Worm (Caenorhabditis elegans) whole organism, L4 larva: ENCODE data around the gene srw-73.

Source experiments
- ceh-82 ChIP-seq: sonication (generic microtip); optimal IDR thresholded peaks from 2 replicates; lab custom pipeline; 2017; ENCODE audit warnings: missing biosample characterization, missing genetic modification characterization
- ces-1 ChIP-seq: fragments of 150-350 bp; sonication (generic microtip); optimal IDR thresholded peaks from 4 replicates; lab custom pipeline; 2014; ENCODE audit warnings: missing biosample characterization, missing genetic modification reagents, missing genetic modification characterization
- lsy-2 ChIP-seq, 2 experiments: fragments of 150-350 bp in 1 of 2; sonication (generic microtip) in 1 of 2; optimal IDR thresholded peaks; 2 replicates each; lab custom pipeline; 2014 to 2017; ENCODE audit warnings: missing biosample characterization in 2 of 2, missing genetic modification characterization in 2 of 2
- unc-62 ChIP-seq, 3 experiments: fragments of 150-350 bp in 1 of 3; sonication (generic microtip); optimal IDR thresholded peaks in 2 of 3; peaks in 1 of 3; 1 replicate in 1 of 3; 2 replicates in 2 of 3; lab custom pipeline; 2014 to 2017; ENCODE audit warnings: missing biosample characterization in 3 of 3, missing genetic modification characterization in 3 of 3, missing genetic modification reagents in 3 of 3, missing genotype in 1 of 3

DNA sequence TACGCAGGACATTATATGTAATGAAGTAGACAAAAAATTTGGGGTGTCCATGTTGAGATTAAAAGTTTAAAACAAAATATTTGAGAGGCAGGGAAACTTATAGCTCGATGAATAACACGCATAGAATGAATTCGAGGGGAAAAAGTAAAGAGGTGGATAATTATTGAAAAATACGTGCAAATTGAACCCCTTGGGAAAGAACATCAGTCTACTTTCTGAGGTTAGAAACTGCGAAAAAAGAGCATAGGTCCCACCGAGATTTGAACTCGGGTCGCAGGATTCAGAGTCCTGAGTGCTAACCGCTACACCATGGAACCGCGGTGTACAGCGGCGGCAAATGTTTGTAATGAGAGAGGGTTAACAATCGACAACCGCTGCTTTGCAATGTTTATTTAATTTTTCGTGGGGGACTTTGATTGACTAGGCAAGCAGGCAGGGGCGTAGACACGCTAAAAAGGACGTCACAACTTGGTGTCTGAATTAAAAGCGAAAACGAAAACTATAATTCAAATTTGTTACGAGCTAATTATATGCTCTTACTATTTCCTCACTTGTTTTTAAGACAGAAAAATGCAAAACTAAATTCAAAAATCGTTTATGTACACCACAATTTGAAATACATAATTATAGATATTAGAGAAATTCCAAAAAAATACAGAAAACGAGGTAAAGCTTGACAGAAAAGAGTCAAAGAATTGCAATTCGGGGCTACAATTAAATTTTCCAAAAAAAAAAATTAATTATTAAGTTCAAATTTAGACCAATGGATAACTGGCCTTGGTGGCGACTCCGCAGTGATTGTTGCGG lies 3.9 kb upstream of the srw-73 start, which contains the start of gene srh-269:
- TF ChIP-seq ceh-82 (tag; lab: Kevin White, UChicago), result no peak
- no peak for TF ChIP-seq lsy-2 (tag; optimal IDR thresholded peaks at IDR 0.05; lab: Kevin White, UChicago)
- TF ChIP-seq ces-1 (GFP tag; lab: Kevin White, UChicago), result no peak
- TF ChIP-seq unc-62 (GFP tag; optimal IDR thresholded peaks at IDR 0.05 in 1 of 2; lab: Kevin White, UChicago), result no peak
- no peak for TF ChIP-seq unc-62 (tag; optimal IDR thresholded peaks at IDR 0.05; lab: Kevin White, UChicago)
